Worm (Caenorhabditis elegans) whole organism, mixed stage, embryonic: ENCODE data around the gene osm-1.

ENCODE experiments used
- elt-1 ChIP-seq: sonication (generic microtip); optimal IDR thresholded peaks from 2 replicates; lab custom pipeline; 2017; ENCODE audit warnings: missing genetic modification characterization, mild to moderate bottlenecking, missing compliant biosample characterization, antibody characterized with exemption, moderate library complexity, borderline replicate concordance; ENCODE audit not compliant: insufficient read depth
- hlh-1 ChIP-seq: fragments of 150-350 bp; optimal IDR thresholded peaks from 2 replicates; lab custom pipeline; 2014; ENCODE audit warnings: missing biosample characterization, missing genetic modification reagents, missing genetic modification characterization
- lin-32 ChIP-seq: fragments of 200-800 bp; sonication (Bioruptor generic); optimal IDR thresholded peaks from 2 replicates; lab custom pipeline; 2018; ENCODE audit warnings: mild to moderate bottlenecking, missing genetic modification characterization, missing compliant biosample characterization
- mep-1 ChIP-seq: fragments of 150-350 bp; optimal IDR thresholded peaks from 2 replicates; lab custom pipeline; 2017; ENCODE audit warnings: missing biosample characterization, missing genetic modification reagents, missing genetic modification characterization, inconsistent platforms
- nhr-28 ChIP-seq: fragments of 150-350 bp; optimal IDR thresholded peaks from 2 replicates; lab custom pipeline; 2014; ENCODE audit warnings: missing biosample characterization, missing genetic modification characterization
- snpc-4 ChIP-seq: fragments of 150-350 bp; optimal IDR thresholded peaks from 2 replicates; lab custom pipeline; 2014; ENCODE audit warnings: missing biosample characterization, missing genetic modification characterization
- ztf-11 ChIP-seq: fragments of 150-350 bp; optimal IDR thresholded peaks from 2 replicates; lab custom pipeline; 2014; ENCODE audit warnings: missing biosample characterization, missing genetic modification characterization

- TF ChIP-seq hlh-1 (tag; lab: Kevin White, UChicago): no peak
- no peak for TF ChIP-seq snpc-4 (tag; lab: Kevin White, UChicago)
- TF ChIP-seq ztf-11 (tag; lab: Kevin White, UChicago): no peak
- no peak for TF ChIP-seq nhr-28 (tag; lab: Kevin White, UChicago)
- TF ChIP-seq elt-1: no peak
- TF ChIP-seq lin-32 (GFP tag; lab: Kevin White, UChicago): no peak
- no peak for TF ChIP-seq mep-1 (tag; lab: Kevin White, UChicago)
Measured at ce11 chrX:16564515-16565285, 24.2 kb downstream of the osm-1 start.
